Worm (Caenorhabditis elegans): ENCODE results near the gene C05D9.7.
A peak's percentile ranks its signal among the peaks of the same experiment; 100 is the strongest.

Gene C05D9.7

ce11 chrX:1093154-1093553, 26.1 kb downstream of the C05D9.7 start (continued):
- TF ChIP-seq aly-2 (tag; optimal IDR thresholded peaks at IDR 0.05) (no peak), fkh-2 (tag; optimal IDR thresholded peaks at IDR 0.05) (peak; percentile 90), ceh-9 (tag; optimal IDR thresholded peaks at IDR 0.05) (no peak), pha-4 (tag; optimal IDR thresholded peaks at IDR 0.05) (peak; percentile 99), ceh-82 (tag; optimal IDR thresholded peaks at IDR 0.05) (peak; percentile 77), ztf-4 (tag; optimal IDR thresholded peaks at IDR 0.05) (peak; percentile 67), ama-1 (optimal IDR thresholded peaks at IDR 0.05) (peak; percentile 72), nhr-23 (tag; optimal IDR thresholded peaks at IDR 0.05) (peak; percentile 83), unc-39 (tag; optimal IDR thresholded peaks at IDR 0.05) (no peak), nfya-1 (tag; optimal IDR thresholded peaks at IDR 0.05; ENCODE audit: insufficient read depth) (peak; percentile 96)

- no peak for TF ChIP-seq elt-1 (tag; optimal IDR thresholded peaks at IDR 0.05)
- TF ChIP-seq ceh-82 (tag; optimal IDR thresholded peaks at IDR 0.05) = no peak
- TF ChIP-seq nhr-12 (tag; optimal IDR thresholded peaks at IDR 0.05) = no peak
- no peak for TF ChIP-seq ama-1 (optimal IDR thresholded peaks at IDR 0.05)
- no peak for TF ChIP-seq eor-1 (tag; optimal IDR thresholded peaks at IDR 0.05)
- TF ChIP-seq ztf-4 (tag; optimal IDR thresholded peaks at IDR 0.05) = no peak
- TF ChIP-seq nhr-67 (tag; optimal IDR thresholded peaks at IDR 0.05) = no peak
- TF ChIP-seq mml-1 (tag; optimal IDR thresholded peaks at IDR 0.05) = no peak
- no peak for TF ChIP-seq elt-2 (tag; optimal IDR thresholded peaks at IDR 0.05)
- no peak for TF ChIP-seq ceh-16 (tag; optimal IDR thresholded peaks at IDR 0.05)
- no peak for TF ChIP-seq egl-5 (tag; optimal IDR thresholded peaks at IDR 0.05)
- TF ChIP-seq mdl-1 (tag; optimal IDR thresholded peaks at IDR 0.05) = no peak
- no peak for TF ChIP-seq fkh-2 (tag; optimal IDR thresholded peaks at IDR 0.05)
- TF ChIP-seq aly-2 (tag; optimal IDR thresholded peaks at IDR 0.05) = no peak
- TF ChIP-seq fkh-10 (GFP tag; optimal IDR thresholded peaks at IDR 0.05) = no peak
- no peak for TF ChIP-seq lin-15B (tag; optimal IDR thresholded peaks at IDR 0.05)
- no peak for TF ChIP-seq nhr-76 (tag; optimal IDR thresholded peaks at IDR 0.05)
- no peak for TF ChIP-seq nhr-43 (tag; optimal IDR thresholded peaks at IDR 0.05; ENCODE audit: poor library complexity, severe bottlenecking)
These were observed 29.5 kb downstream of the C05D9.7 start for ce11 chrX:1089676-1090075.

ce11 chrX:1089133-1089532, 30.1 kb downstream of the C05D9.7 start:
- TF ChIP-seq nfya-1 (tag; optimal IDR thresholded peaks at IDR 0.05; ENCODE audit: insufficient read depth) (no peak), fos-1 (tag; optimal IDR thresholded peaks at IDR 0.05) (no peak), unc-39 (tag; optimal IDR thresholded peaks at IDR 0.05) (no peak), elt-1 (tag; optimal IDR thresholded peaks at IDR 0.05) (no peak), ceh-28 (tag; optimal IDR thresholded peaks at IDR 0.05) (no peak), pha-4 (tag; optimal IDR thresholded peaks at IDR 0.05) (no peak), ZK546.5 (tag; optimal IDR thresholded peaks at IDR 0.05) (no peak), daf-12 (tag; optimal IDR thresholded peaks at IDR 0.05) (no peak), nhr-77 (tag; optimal IDR thresholded peaks at IDR 0.05) (no peak), jun-1 (tag; optimal IDR thresholded peaks at IDR 0.05) (no peak), egl-27 (tag; optimal IDR thresholded peaks at IDR 0.05) (no peak), nhr-11 (tag; optimal IDR thresholded peaks at IDR 0.05) (no peak), zag-1 (tag; optimal IDR thresholded peaks at IDR 0.05) (no peak), mml-1 (tag; optimal IDR thresholded peaks at IDR 0.05) (no peak), egl-5 (tag; optimal IDR thresholded peaks at IDR 0.05) (no peak), elt-3 (tag; optimal IDR thresholded peaks at IDR 0.05) (no peak), nhr-25 (tag; optimal IDR thresholded peaks at IDR 0.05) (no peak), nhr-23 (tag; optimal IDR thresholded peaks at IDR 0.05) (no peak)

- no peak for TF ChIP-seq R02D3.7 (tag; optimal IDR thresholded peaks at IDR 0.05)
- no peak for TF ChIP-seq elt-1 (tag; optimal IDR thresholded peaks at IDR 0.05)
- TF ChIP-seq mml-1 (tag; optimal IDR thresholded peaks at IDR 0.05) = no peak
- no peak for TF ChIP-seq nhr-76 (tag; optimal IDR thresholded peaks at IDR 0.05)
- TF ChIP-seq jun-1 (tag; optimal IDR thresholded peaks at IDR 0.05) = no peak
- TF ChIP-seq lin-15B (tag; optimal IDR thresholded peaks at IDR 0.05) = no peak
- TF ChIP-seq snpc-4 (tag; optimal IDR thresholded peaks at IDR 0.05) = no peak
- TF ChIP-seq lin-39 (tag; optimal IDR thresholded peaks at IDR 0.05) = no peak
- no peak for TF ChIP-seq elt-3 (tag; optimal IDR thresholded peaks at IDR 0.05)
- no peak for TF ChIP-seq pha-4 (tag; optimal IDR thresholded peaks at IDR 0.05)
- TF ChIP-seq nfya-1 (tag; optimal IDR thresholded peaks at IDR 0.05; ENCODE audit: insufficient read depth) = no peak
These were observed 31.2 kb downstream of the C05D9.7 start, which contains the start of gene rei-2 for ce11 chrX:1088048-1088447. TSS of gene rei-2 (minus strand) at chrX:1088148.
